Fruit fly (Drosophila melanogaster): ENCODE data around the gene Idi.

dm6 chr3R:21254296-21254695 lies 15.6 kb upstream of the Idi start:
- TF ChIP-seq acj6 (GFP tag; optimal IDR thresholded peaks at IDR 0.05) (no peak), Sox14 (GFP tag; optimal IDR thresholded peaks at IDR 0.05) (no peak), Eip78C (GFP tag) (peak; percentile 58)
